Worm (Caenorhabditis elegans) whole organism, L2 larva: ENCODE measurements around the gene spp-4.

ENCODE experiments used
- Y55F3AM.14 ChIP-seq: fragments of 200-800 bp; sonication (Bioruptor generic); optimal IDR thresholded peaks from 2 replicates; lab custom pipeline; 2018; ENCODE audit warnings: mild to moderate bottlenecking, missing genetic modification characterization, missing compliant biosample characterization
- mab-5 ChIP-seq: fragments of 150-350 bp; optimal IDR thresholded peaks from 2 replicates; lab custom pipeline; 2014; ENCODE audit warnings: missing biosample characterization, missing genetic modification characterization
- mbf-1 ChIP-seq: sonication (generic microtip); optimal IDR thresholded peaks from 2 replicates; lab custom pipeline; 2017; ENCODE audit warnings: missing biosample characterization, missing genetic modification characterization
- nhr-21 ChIP-seq: fragments of 150-350 bp; optimal IDR thresholded peaks from 2 replicates; lab custom pipeline; 2014; ENCODE audit warnings: missing biosample characterization, missing genetic modification characterization
- nhr-25 ChIP-seq: fragments of 150-350 bp; sonication (generic microtip); optimal IDR thresholded peaks from 3 replicates; lab custom pipeline; 2014; ENCODE audit warnings: missing biosample characterization, missing genetic modification characterization
- nhr-6 ChIP-seq: fragments of 150-350 bp; optimal IDR thresholded peaks from 2 replicates; lab custom pipeline; 2014; ENCODE audit warnings: missing biosample characterization, missing genetic modification characterization
- ztf-1 ChIP-seq: fragments of 200-800 bp; sonication (Bioruptor generic); conservative IDR thresholded peaks from 2 replicates; pipeline ENCODE4 v1.3.6; 2022; ENCODE audit warnings: missing genetic modification characterization, missing compliant biosample characterization

spp-4 gene

ce11 chrX:7268965-7269364 is 49.6 kb downstream of the spp-4 start:
- no peak for TF ChIP-seq mbf-1 (tag; lab: Kevin White, UChicago)
- no peak for TF ChIP-seq nhr-6 (tag; lab: Kevin White, UChicago)
- TF ChIP-seq Y55F3AM.14 (GFP tag; lab: Kevin White, UChicago) = no peak
- no peak for TF ChIP-seq mab-5 (tag; lab: Kevin White, UChicago)
- TF ChIP-seq nhr-21 (tag; lab: Kevin White, UChicago) = no peak
- TF ChIP-seq ztf-1 (GFP tag; lab: Robert Waterston, UW) = no peak
- TF ChIP-seq nhr-25 = no peak
